Worm (Caenorhabditis elegans) whole organism, late embryonic: ENCODE results near the gene nimk-1.

Source experiments
- C08G9.2 ChIP-seq: sonication (generic microtip); optimal IDR thresholded peaks from 2 replicates; lab custom pipeline; 2016; ENCODE audit warnings: mild to moderate bottlenecking, missing genetic modification characterization, moderate library complexity, missing compliant biosample characterization
- K09A11.1 ChIP-seq: sonication (generic microtip); optimal IDR thresholded peaks from 2 replicates; lab custom pipeline; 2017; ENCODE audit warnings: antibody characterized with exemption, mild to moderate bottlenecking, missing genetic modification characterization, missing compliant biosample characterization; ENCODE audit not compliant: insufficient read depth
- ahr-1 ChIP-seq: sonication (generic microtip); optimal IDR thresholded peaks from 2 replicates; lab custom pipeline; 2016; ENCODE audit warnings: missing genetic modification characterization, missing compliant biosample characterization
- ceh-2 ChIP-seq: sonication (generic microtip); optimal IDR thresholded peaks from 2 replicates; lab custom pipeline; 2016; ENCODE audit warnings: missing genotype, missing genetic modification characterization, missing compliant biosample characterization
- ceh-22 ChIP-seq: sonication (generic microtip); optimal IDR thresholded peaks from 2 replicates; lab custom pipeline; 2017; ENCODE audit warnings: missing biosample characterization, missing genetic modification characterization
- ceh-24 ChIP-seq: sonication (generic microtip); optimal IDR thresholded peaks from 2 replicates; lab custom pipeline; 2016; ENCODE audit warnings: mild to moderate bottlenecking, missing genetic modification characterization, missing compliant biosample characterization
- ceh-30 ChIP-seq: fragments of 150-350 bp; optimal IDR thresholded peaks from 2 replicates; lab custom pipeline; 2014; ENCODE audit warnings: missing biosample characterization, missing genetic modification characterization
- ceh-34 ChIP-seq: sonication (generic microtip); optimal IDR thresholded peaks from 2 replicates; lab custom pipeline; 2016; ENCODE audit warnings: mild to moderate bottlenecking, missing genetic modification characterization, missing compliant biosample characterization
- ceh-48 ChIP-seq: sonication (generic microtip); optimal IDR thresholded peaks from 2 replicates; lab custom pipeline; 2016; ENCODE audit warnings: missing genetic modification characterization, inconsistent platforms, missing compliant biosample characterization
- dve-1 ChIP-seq: sonication (generic microtip); optimal IDR thresholded peaks from 2 replicates; lab custom pipeline; 2017; ENCODE audit warnings: antibody characterized with exemption, mild to moderate bottlenecking, missing genetic modification characterization, missing compliant biosample characterization
- elt-2 ChIP-seq: sonication (generic microtip); optimal IDR thresholded peaks from 2 replicates; lab custom pipeline; 2016; ENCODE audit warnings: missing genetic modification reagents, missing genetic modification characterization, missing compliant biosample characterization
- elt-4 ChIP-seq: sonication (generic microtip); optimal IDR thresholded peaks from 2 replicates; lab custom pipeline; 2016; ENCODE audit warnings: missing genetic modification characterization, missing compliant biosample characterization
- fax-1 ChIP-seq: sonication (generic microtip); optimal IDR thresholded peaks from 2 replicates; lab custom pipeline; 2016; ENCODE audit warnings: missing genotype, missing genetic modification characterization, missing compliant biosample characterization
- gmeb-2 ChIP-seq: sonication (generic microtip); optimal IDR thresholded peaks from 2 replicates; lab custom pipeline; 2016; ENCODE audit warnings: missing genetic modification characterization, inconsistent platforms, missing compliant biosample characterization
- hlh-6 ChIP-seq: sonication (generic microtip); optimal IDR thresholded peaks from 2 replicates; lab custom pipeline; 2016; ENCODE audit warnings: missing genotype, missing genetic modification characterization, missing compliant biosample characterization
- madf-2 ChIP-seq: sonication (generic microtip); optimal IDR thresholded peaks from 2 replicates; lab custom pipeline; 2017; ENCODE audit warnings: missing genetic modification characterization, missing compliant biosample characterization
- nfya-1 ChIP-seq: sonication (generic microtip); optimal IDR thresholded peaks from 2 replicates; lab custom pipeline; 2017; ENCODE audit warnings: missing genetic modification characterization, mild to moderate bottlenecking, missing compliant biosample characterization, antibody characterized with exemption, moderate library complexity
- nhr-232 ChIP-seq: sonication (generic microtip); optimal IDR thresholded peaks from 2 replicates; lab custom pipeline; 2016; ENCODE audit warnings: missing genetic modification characterization, missing compliant biosample characterization
- npax-4 ChIP-seq: sonication (generic microtip); optimal IDR thresholded peaks from 2 replicates; lab custom pipeline; 2016; ENCODE audit warnings: missing genetic modification characterization, missing compliant biosample characterization
- odd-2 ChIP-seq: sonication (generic microtip); optimal IDR thresholded peaks from 2 replicates; lab custom pipeline; 2017; ENCODE audit warnings: antibody characterized with exemption, mild to moderate bottlenecking, missing genetic modification characterization, missing compliant biosample characterization
- pag-3 ChIP-seq: sonication (generic microtip); optimal IDR thresholded peaks from 2 replicates; lab custom pipeline; 2016; ENCODE audit warnings: missing compliant biosample characterization, missing genetic modification characterization, borderline replicate concordance
- pat-9 ChIP-seq: fragments of 200-800 bp; sonication (Bioruptor generic); optimal IDR thresholded peaks from 2 replicates; lab custom pipeline; 2018; ENCODE audit warnings: mild to moderate bottlenecking, missing genetic modification characterization, moderate library complexity, missing compliant biosample characterization
- pha-4 ChIP-seq: fragments of 150-350 bp; optimal IDR thresholded peaks from 2 replicates; lab custom pipeline; 2018; ENCODE audit warnings: missing biosample characterization, missing genetic modification reagents, missing genetic modification characterization
- pros-1 ChIP-seq: fragments of 150-350 bp; optimal IDR thresholded peaks from 2 replicates; lab custom pipeline; 2014; ENCODE audit warnings: missing biosample characterization, missing genetic modification reagents, missing genetic modification characterization
- ref-2 ChIP-seq: sonication (generic microtip); optimal IDR thresholded peaks from 2 replicates; lab custom pipeline; 2016; ENCODE audit warnings: missing genetic modification characterization, missing compliant biosample characterization
- rnt-1 ChIP-seq: sonication (generic microtip); optimal IDR thresholded peaks from 2 replicates; lab custom pipeline; 2016; ENCODE audit warnings: missing genetic modification characterization, missing compliant biosample characterization
- sdc-2 ChIP-seq: sonication (generic microtip); optimal IDR thresholded peaks from 2 replicates; lab custom pipeline; 2016; ENCODE audit warnings: missing genotype, missing genetic modification characterization, missing compliant biosample characterization
- syd-9 ChIP-seq: sonication (generic microtip); optimal IDR thresholded peaks from 2 replicates; lab custom pipeline; 2016; ENCODE audit warnings: mild to moderate bottlenecking, missing genetic modification characterization, moderate library complexity, missing compliant biosample characterization
- tbx-7 ChIP-seq: sonication (generic microtip); optimal IDR thresholded peaks from 2 replicates; lab custom pipeline; 2016; ENCODE audit warnings: missing genotype, missing genetic modification characterization, missing compliant biosample characterization
- ttx-3 ChIP-seq: sonication (generic microtip); optimal IDR thresholded peaks from 2 replicates; lab custom pipeline; 2016; ENCODE audit warnings: missing genetic modification reagents, missing genetic modification characterization, missing compliant biosample characterization
- unc-42 ChIP-seq: sonication (generic microtip); optimal IDR thresholded peaks from 2 replicates; lab custom pipeline; 2016; ENCODE audit warnings: missing genotype, missing genetic modification characterization, missing compliant biosample characterization
- unc-55 ChIP-seq: sonication (generic microtip); optimal IDR thresholded peaks from 2 replicates; lab custom pipeline; 2017; ENCODE audit warnings: missing biosample characterization, missing genetic modification reagents, missing genetic modification characterization
- unc-86 ChIP-seq: sonication (generic microtip); optimal IDR thresholded peaks from 2 replicates; lab custom pipeline; 2016; ENCODE audit warnings: missing genetic modification characterization, missing compliant biosample characterization
- zip-5 ChIP-seq: sonication (generic microtip); optimal IDR thresholded peaks from 2 replicates; lab custom pipeline; 2016; ENCODE audit warnings: missing genetic modification characterization, missing compliant biosample characterization
- ztf-16 ChIP-seq: sonication (generic microtip); optimal IDR thresholded peaks from 2 replicates; lab custom pipeline; 2017; ENCODE audit warnings: missing genetic modification characterization, missing compliant biosample characterization

The nimk-1 gene

ce11 chrII:12549613-12550012 is 14.1 kb downstream of the nimk-1 start:
- TF ChIP-seq ceh-48 (tag; lab: Kevin White, UChicago): no peak
- TF ChIP-seq ztf-16: no peak
- no peak for TF ChIP-seq gmeb-2 (tag; lab: Kevin White, UChicago)
- TF ChIP-seq npax-4 (tag; lab: Kevin White, UChicago): no peak
- TF ChIP-seq ceh-24 (tag; lab: Kevin White, UChicago): no peak
- no peak for TF ChIP-seq sdc-2 (tag; lab: Kevin White, UChicago)

- TF ChIP-seq sdc-2 (tag; lab: Kevin White, UChicago): peak; percentile 97
- no peak for TF ChIP-seq hlh-6 (tag; lab: Kevin White, UChicago)
- TF ChIP-seq odd-2 (tag; lab: Kevin White, UChicago): no peak
- TF ChIP-seq, all 69 proteins: peak for 1
These were observed 15.4 kb downstream of the nimk-1 start for ce11 chrII:12550940-12551339.

- TF ChIP-seq ceh-2 (tag; lab: Kevin White, UChicago): no peak
These were observed 20.0 kb downstream of the nimk-1 start, which contains the start of gene F49C5.11 for ce11 chrII:12555579-12555978. F49C5.11 (plus strand) TSS chrII:12555879.

ce11 chrII:12560210-12560609 is 24.7 kb downstream of the nimk-1 start, which contains the start of gene F49C5.12:
F49C5.12 (minus strand) TSS chrII:12560310.
- TF ChIP-seq K09A11.1 (tag; lab: Kevin White, UChicago): no peak
- TF ChIP-seq ahr-1: no peak
- TF ChIP-seq ceh-30: no peak

ce11 chrII:12565851-12566250 is 30.3 kb downstream of the nimk-1 start, which contains the start of gene F49C5.7:
F49C5.7 (plus strand) TSS chrII:12566151.
- TF ChIP-seq madf-2 (no peak), sdc-2 (tag; lab: Kevin White, UChicago) (no peak), unc-55 (GFP tag; lab: Kevin White, UChicago) (no peak), syd-9 (tag; lab: Kevin White, UChicago) (no peak), pha-4 (tag; lab: Kevin White, UChicago) (no peak), C08G9.2 (tag; lab: Kevin White, UChicago) (no peak), tbx-7 (tag; lab: Kevin White, UChicago) (no peak), ttx-3 (tag; lab: Kevin White, UChicago) (no peak), elt-4 (tag; lab: Kevin White, UChicago) (no peak), pros-1 (tag; lab: Kevin White, UChicago) (no peak), pag-3 (tag; lab: Kevin White, UChicago) (no peak)

- TF ChIP-seq madf-2: no peak
- TF ChIP-seq odd-2 (tag; lab: Kevin White, UChicago): no peak
- TF ChIP-seq nhr-232 (tag; lab: Kevin White, UChicago): no peak
- no peak for TF ChIP-seq ceh-22 (tag; lab: Kevin White, UChicago)
These were observed 35.0 kb downstream of the nimk-1 start, which contains the start of gene Y38E10A.1 for ce11 chrII:12570523-12570922. Y38E10A.1 (minus strand) TSS chrII:12570623.

- TF ChIP-seq elt-2 (tag; lab: Kevin White, UChicago): no peak
- TF ChIP-seq ref-2 (tag; lab: Kevin White, UChicago): no peak
- TF ChIP-seq rnt-1 (tag; lab: Kevin White, UChicago): no peak
- TF ChIP-seq pros-1 (tag; lab: Kevin White, UChicago): no peak
- TF ChIP-seq unc-86 (tag; lab: Kevin White, UChicago): no peak
- no peak for TF ChIP-seq ceh-34 (tag; lab: Kevin White, UChicago)
- TF ChIP-seq ahr-1: no peak
- no peak for TF ChIP-seq odd-2 (tag; lab: Kevin White, UChicago)
- TF ChIP-seq dve-1 (tag; lab: Kevin White, UChicago): no peak
- no peak for TF ChIP-seq unc-55 (GFP tag; lab: Kevin White, UChicago)
- no peak for TF ChIP-seq nfya-1 (tag; lab: Kevin White, UChicago)
- no peak for TF ChIP-seq syd-9 (tag; lab: Kevin White, UChicago)
- no peak for TF ChIP-seq fax-1
- no peak for TF ChIP-seq pat-9 (tag; lab: Kevin White, UChicago)
- TF ChIP-seq tbx-7 (tag; lab: Kevin White, UChicago): no peak
- TF ChIP-seq unc-42: no peak
- no peak for TF ChIP-seq ceh-48 (tag; lab: Kevin White, UChicago)
- TF ChIP-seq ceh-2 (tag; lab: Kevin White, UChicago): no peak
- no peak for TF ChIP-seq zip-5 (tag; lab: Kevin White, UChicago)
These were observed 37.2 kb downstream of the nimk-1 start, which contains the start of gene Y38E10A.35 for ce11 chrII:12572760-12573159. Y38E10A.35 (minus strand) TSS chrII:12572860.
